Worm (Caenorhabditis elegans): Measurements from ENCODE around the gene bbs-2.

bbs-2 gene

DNA sequence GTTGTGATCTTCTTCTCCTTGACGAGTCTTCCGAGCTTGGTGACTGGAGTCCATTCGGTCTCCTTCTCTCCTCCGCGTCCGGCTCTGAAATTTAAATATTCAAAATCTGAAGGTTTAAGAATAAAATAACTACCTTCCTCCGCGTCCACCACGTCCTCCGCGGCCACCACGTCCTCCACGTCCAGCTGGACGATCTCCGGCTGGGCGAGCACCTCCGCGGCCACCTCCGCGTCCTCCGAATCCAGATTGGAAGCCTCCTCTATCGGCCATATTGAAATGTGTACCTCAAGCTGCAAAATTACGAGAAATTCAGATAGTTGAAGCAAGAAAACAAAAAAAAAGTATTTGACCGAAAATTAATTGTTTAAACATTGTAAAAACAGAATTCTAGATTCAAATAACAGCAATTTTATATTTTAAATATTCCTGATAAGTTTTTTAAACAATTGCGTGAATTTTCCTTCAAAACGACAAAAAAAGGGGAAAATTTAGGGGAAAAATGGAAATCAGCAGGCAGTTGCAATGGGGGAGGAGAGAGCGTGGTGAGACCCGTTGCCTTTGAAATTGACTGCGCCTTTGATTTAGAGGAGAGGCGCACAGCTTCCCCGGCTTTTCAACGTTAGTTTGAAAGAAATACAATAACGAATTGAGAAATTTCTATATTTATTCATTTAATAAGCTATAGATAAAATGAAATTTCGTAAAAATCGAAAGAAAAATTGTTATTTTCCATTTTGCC, 7.6 kb upstream of the bbs-2 start, which contains the start of gene rps-2:
Gene rps-2, minus strand, starts transcription at position 290 of the 739 bp plus-strand sequence.
- TF ChIP-seq zag-1 (tag; optimal IDR thresholded peaks at IDR 0.05) (no peak), fos-1 (tag; optimal IDR thresholded peaks at IDR 0.05) (peak; percentile 1), nhr-11 (tag; optimal IDR thresholded peaks at IDR 0.05) (no peak), lsy-2 (tag; optimal IDR thresholded peaks at IDR 0.05) (peak in 1 of 2 experiments; percentile 32), gmeb-1 (tag; optimal IDR thresholded peaks at IDR 0.05) (no peak), ztf-11 (tag; optimal IDR thresholded peaks at IDR 0.05) (no peak), ztf-4 (tag; optimal IDR thresholded peaks at IDR 0.05) (no peak), elt-3 (tag; optimal IDR thresholded peaks at IDR 0.05) (no peak), C34F6.9 (tag; optimal IDR thresholded peaks at IDR 0.05) (peak; percentile 50), sma-3 (GFP tag; optimal IDR thresholded peaks at IDR 0.05) (no peak), nhr-129 (tag; optimal IDR thresholded peaks at IDR 0.05) (peak; percentile 10), lin-13 (GFP tag; optimal IDR thresholded peaks at IDR 0.05) (peak; percentile 28)

DNA sequence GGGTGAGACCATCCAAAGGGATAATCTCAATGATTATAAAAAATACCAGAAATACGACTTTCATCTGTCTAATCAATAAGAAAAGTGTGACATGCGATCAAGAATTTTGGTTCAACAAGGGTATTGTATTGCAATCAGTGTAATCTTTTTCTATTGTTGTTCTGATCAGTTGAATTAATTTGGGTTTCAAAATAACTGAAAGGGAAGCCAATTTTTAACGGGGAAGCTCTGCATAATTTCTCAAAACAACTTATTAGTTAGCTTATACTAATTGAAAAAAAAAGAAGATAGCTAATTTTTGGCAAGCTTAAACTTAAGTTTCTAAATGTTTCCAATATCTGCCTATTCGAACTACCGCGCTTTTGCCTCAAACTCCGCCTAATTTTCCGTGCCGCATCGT, 6.6 kb upstream of the bbs-2 start, which contains the start of gene C49H3.12:
Gene C49H3.12, minus strand, starts transcription at position 101 of the 400 bp plus-strand sequence.
- no peak for TF ChIP-seq gmeb-1 (tag; optimal IDR thresholded peaks at IDR 0.05)
- TF ChIP-seq skn-1 (tag; optimal IDR thresholded peaks at IDR 0.05) = no peak
- no peak for TF ChIP-seq nhr-129 (tag; optimal IDR thresholded peaks at IDR 0.05)
- no peak for TF ChIP-seq mab-5 (tag; optimal IDR thresholded peaks at IDR 0.05)
- TF ChIP-seq unc-55 (GFP tag; optimal IDR thresholded peaks at IDR 0.05) = no peak
- no peak for TF ChIP-seq egl-27 (tag; optimal IDR thresholded peaks at IDR 0.05)
- no peak for TF ChIP-seq ZK546.5 (tag; optimal IDR thresholded peaks at IDR 0.05)
- no peak for TF ChIP-seq sma-3 (GFP tag; optimal IDR thresholded peaks at IDR 0.05)
- no peak for TF ChIP-seq lin-13 (GFP tag; optimal IDR thresholded peaks at IDR 0.05)
- TF ChIP-seq nhr-21 (tag; optimal IDR thresholded peaks at IDR 0.05) = no peak
- no peak for TF ChIP-seq ztf-4 (tag; optimal IDR thresholded peaks at IDR 0.05)
- TF ChIP-seq crh-2 (tag; optimal IDR thresholded peaks at IDR 0.05) = no peak
- TF ChIP-seq ama-1 (optimal IDR thresholded peaks at IDR 0.05) = no peak
- TF ChIP-seq dmd-4 (tag; optimal IDR thresholded peaks at IDR 0.05) = no peak
- no peak for TF ChIP-seq nhr-11 (tag; optimal IDR thresholded peaks at IDR 0.05)
- TF ChIP-seq lin-11 (tag; optimal IDR thresholded peaks at IDR 0.05) = no peak
- no peak for TF ChIP-seq nhr-77 (tag; optimal IDR thresholded peaks at IDR 0.05)
- no peak for TF ChIP-seq Y55F3AM.14 (GFP tag; optimal IDR thresholded peaks at IDR 0.05)
- no peak for TF ChIP-seq fos-1 (tag; optimal IDR thresholded peaks at IDR 0.05)

DNA sequence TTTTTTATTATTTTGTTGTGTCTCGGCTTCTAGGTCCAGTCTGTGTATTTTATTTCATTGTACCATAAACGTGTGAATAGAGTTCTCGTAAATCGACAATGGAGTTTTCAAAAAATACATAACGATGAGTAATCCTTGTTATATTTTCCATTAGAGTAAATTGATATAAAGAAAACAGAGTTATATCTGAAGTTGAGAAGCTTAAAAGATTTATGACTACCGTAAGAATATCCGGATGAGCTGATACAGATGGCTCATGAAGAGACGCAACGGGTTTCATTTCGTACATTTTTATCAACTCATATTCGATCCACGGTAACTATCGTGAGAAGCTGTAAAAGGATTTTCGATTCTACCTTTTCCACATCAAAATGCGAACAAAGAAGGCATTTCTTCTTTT, 6.0 kb upstream of the bbs-2 start, which contains the start of gene gcy-8:
Gene gcy-8, plus strand, starts transcription at position 301 of the 400 bp plus-strand sequence.
- TF ChIP-seq lin-13 (GFP tag; optimal IDR thresholded peaks at IDR 0.05) (no peak), skn-1 (tag; optimal IDR thresholded peaks at IDR 0.05) (no peak), ztf-4 (tag; optimal IDR thresholded peaks at IDR 0.05) (no peak), mdl-1 (tag; optimal IDR thresholded peaks at IDR 0.05) (no peak), peb-1 (tag; optimal IDR thresholded peaks at IDR 0.05) (no peak), unc-62 (GFP tag; optimal IDR thresholded peaks at IDR 0.05) (no peak), ama-1 (optimal IDR thresholded peaks at IDR 0.05) (no peak), sem-4 (tag; optimal IDR thresholded peaks at IDR 0.05) (no peak), nhr-129 (tag; optimal IDR thresholded peaks at IDR 0.05) (no peak), fos-1 (tag; optimal IDR thresholded peaks at IDR 0.05) (no peak), lin-11 (tag; optimal IDR thresholded peaks at IDR 0.05) (no peak), egl-27 (tag; optimal IDR thresholded peaks at IDR 0.05) (no peak), nhr-77 (tag; optimal IDR thresholded peaks at IDR 0.05) (no peak), nhr-237 (tag; optimal IDR thresholded peaks at IDR 0.05) (no peak), ceh-82 (tag; optimal IDR thresholded peaks at IDR 0.05) (no peak), mab-5 (tag; optimal IDR thresholded peaks at IDR 0.05) (no peak), aly-2 (tag; optimal IDR thresholded peaks at IDR 0.05) (no peak), sma-9 (GFP tag; optimal IDR thresholded peaks at IDR 0.05) (no peak), sma-9 (tag; optimal IDR thresholded peaks at IDR 0.05) (no peak), mbf-1 (tag; optimal IDR thresholded peaks at IDR 0.05) (no peak), ZK546.5 (tag; optimal IDR thresholded peaks at IDR 0.05) (no peak)

DNA sequence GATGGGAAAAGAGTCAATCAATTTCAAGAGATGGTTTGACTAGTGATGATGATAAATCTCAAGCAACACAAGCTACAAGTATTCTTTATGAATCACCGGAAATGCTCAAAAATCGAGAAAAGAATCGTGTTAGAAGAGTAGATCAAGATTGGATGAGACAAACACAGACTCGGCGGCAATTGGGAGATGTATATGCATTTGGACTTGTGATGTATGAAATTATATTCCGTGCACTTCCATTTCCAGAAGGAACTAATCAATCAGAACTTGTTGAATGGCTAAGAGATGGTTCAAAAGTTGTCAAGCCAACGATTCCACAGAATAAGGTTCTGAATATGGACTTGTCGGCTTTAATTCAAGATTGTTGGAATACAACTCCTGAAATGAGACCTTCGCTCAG, 2.0 kb upstream of the bbs-2 start:
- no peak for TF ChIP-seq gmeb-1 (tag; optimal IDR thresholded peaks at IDR 0.05)
- no peak for TF ChIP-seq nhr-129 (tag; optimal IDR thresholded peaks at IDR 0.05)
- no peak for TF ChIP-seq unc-55 (GFP tag; optimal IDR thresholded peaks at IDR 0.05)
- TF ChIP-seq crh-2 (tag; optimal IDR thresholded peaks at IDR 0.05) = no peak
- no peak for TF ChIP-seq dmd-4 (tag; optimal IDR thresholded peaks at IDR 0.05)
